Worm (Caenorhabditis elegans): ENCODE data around the gene C30F2.2.
A peak's percentile ranks its signal among the peaks of the same experiment; 100 is the strongest.

The C30F2.2 gene

ce11 chrX:16117176-16117575 is 32.2 kb upstream of the C30F2.2 start:
- TF ChIP-seq snpc-4 (tag; optimal IDR thresholded peaks at IDR 0.05) (no peak), sox-4 (tag; optimal IDR thresholded peaks at IDR 0.05) (no peak), egl-27 (tag; optimal IDR thresholded peaks at IDR 0.05) (no peak), elt-3 (tag; optimal IDR thresholded peaks at IDR 0.05) (no peak), fkh-10 (GFP tag; optimal IDR thresholded peaks at IDR 0.05) (no peak), nhr-12 (tag; optimal IDR thresholded peaks at IDR 0.05) (no peak), blmp-1 (tag; optimal IDR thresholded peaks at IDR 0.05) (no peak), dsc-1 (tag; optimal IDR thresholded peaks at IDR 0.05) (peak; percentile 96), Y116A8C.19 (tag; optimal IDR thresholded peaks at IDR 0.05; ENCODE audit: borderline replicate concordance) (no peak), skn-1 (tag; optimal IDR thresholded peaks at IDR 0.05) (no peak), fkh-4 (tag; optimal IDR thresholded peaks at IDR 0.05; ENCODE audit: borderline replicate concordance) (peak; percentile 78), nhr-28 (tag; optimal IDR thresholded peaks at IDR 0.05) (no peak), nhr-71 (tag; optimal IDR thresholded peaks at IDR 0.05) (peak; percentile 11), ces-1 (GFP tag; optimal IDR thresholded peaks at IDR 0.05) (no peak), isw-1 (GFP tag; IDR thresholded peaks at IDR 0.05) (no peak), dpl-1 (GFP tag; optimal IDR thresholded peaks at IDR 0.05) (no peak), hlh-4 (tag; optimal IDR thresholded peaks at IDR 0.05) (no peak), lin-13 (GFP tag; optimal IDR thresholded peaks at IDR 0.05) (no peak)

ce11 chrX:16116279-16116678 is 31.3 kb upstream of the C30F2.2 start:
- no peak for TF ChIP-seq pag-3 (tag; optimal IDR thresholded peaks at IDR 0.05; ENCODE audit: borderline replicate concordance, insufficient read depth)
- no peak for TF ChIP-seq unc-130 (tag; optimal IDR thresholded peaks at IDR 0.05)
- TF ChIP-seq irx-1 (tag; optimal IDR thresholded peaks at IDR 0.05) = no peak
- TF ChIP-seq tbx-2 (tag; optimal IDR thresholded peaks at IDR 0.05) = peak; percentile 59
- no peak for TF ChIP-seq mab-9 (GFP tag; IDR thresholded peaks at IDR 0.05)
- TF ChIP-seq fkh-10 (GFP tag; optimal IDR thresholded peaks at IDR 0.05) = peak; percentile 41
- no peak for TF ChIP-seq jun-1 (tag; optimal IDR thresholded peaks at IDR 0.05)
- no peak for TF ChIP-seq ceh-8 (GFP tag; optimal IDR thresholded peaks at IDR 0.05)
- TF ChIP-seq zag-1 (tag; optimal IDR thresholded peaks at IDR 0.05) = no peak
- peak in 1 of 2 experiments; percentile 13 for TF ChIP-seq lsy-2 (tag; optimal IDR thresholded peaks at IDR 0.05)
- peak; percentile 31 for TF ChIP-seq ces-1 (GFP tag; optimal IDR thresholded peaks at IDR 0.05)
- no peak for TF ChIP-seq fos-1 (tag; optimal IDR thresholded peaks at IDR 0.05)
- no peak for TF ChIP-seq nhr-20 (tag; optimal IDR thresholded peaks at IDR 0.05)
- no peak for TF ChIP-seq unc-62 (GFP tag; optimal IDR thresholded peaks at IDR 0.05)
- no peak for TF ChIP-seq ets-5 (GFP tag; IDR thresholded peaks at IDR 0.05)
- no peak for TF ChIP-seq ama-1 (optimal IDR thresholded peaks at IDR 0.05)
- TF ChIP-seq mdl-1 (tag; optimal IDR thresholded peaks at IDR 0.05) = no peak
- TF ChIP-seq xbp-1 (tag; optimal IDR thresholded peaks at IDR 0.05) = no peak
- no peak for TF ChIP-seq nhr-11 (tag; optimal IDR thresholded peaks at IDR 0.05)
- no peak for TF ChIP-seq rnt-1 (tag; optimal IDR thresholded peaks at IDR 0.05)
- TF ChIP-seq nhr-28 (tag; optimal IDR thresholded peaks at IDR 0.05) = no peak
- no peak for TF ChIP-seq elt-3 (tag; optimal IDR thresholded peaks at IDR 0.05)
- peak; percentile 23 for TF ChIP-seq nhr-71 (tag; optimal IDR thresholded peaks at IDR 0.05)
- TF ChIP-seq isw-1 (GFP tag; IDR thresholded peaks at IDR 0.05) = no peak
- no peak for TF ChIP-seq aha-1 (tag; optimal IDR thresholded peaks at IDR 0.05)
- peak; percentile 73 for TF ChIP-seq lin-14 (GFP tag; optimal IDR thresholded peaks at IDR 0.05)
- TF ChIP-seq ceh-63 (GFP tag; optimal IDR thresholded peaks at IDR 0.05) = no peak

ce11 chrX:16113996-16114395 is 29.0 kb upstream of the C30F2.2 start:
- no peak for TF ChIP-seq aha-1 (tag; optimal IDR thresholded peaks at IDR 0.05)
- TF ChIP-seq nhr-71 (tag; optimal IDR thresholded peaks at IDR 0.05) = peak; percentile 20
- TF ChIP-seq fkh-4 (tag; optimal IDR thresholded peaks at IDR 0.05; ENCODE audit: borderline replicate concordance) = peak; percentile 29
- TF ChIP-seq ama-1 (optimal IDR thresholded peaks at IDR 0.05) = no peak
- TF ChIP-seq sox-4 (tag; optimal IDR thresholded peaks at IDR 0.05) = no peak
- TF ChIP-seq unc-86 (tag; optimal IDR thresholded peaks at IDR 0.05) = no peak
- TF ChIP-seq lin-15B (tag; optimal IDR thresholded peaks at IDR 0.05) = no peak
- TF ChIP-seq hlh-4 (tag; optimal IDR thresholded peaks at IDR 0.05) = no peak
- peak; percentile 45 for TF ChIP-seq egl-13 (tag; optimal IDR thresholded peaks at IDR 0.05)
- no peak for TF ChIP-seq unc-130 (tag; optimal IDR thresholded peaks at IDR 0.05)
- no peak for TF ChIP-seq nhr-11 (tag; optimal IDR thresholded peaks at IDR 0.05)
- TF ChIP-seq lin-14 (GFP tag; optimal IDR thresholded peaks at IDR 0.05) = peak; percentile 54
- no peak for TF ChIP-seq grh-1 (GFP tag; IDR thresholded peaks at IDR 0.05)
- TF ChIP-seq lsy-2 (tag; optimal IDR thresholded peaks at IDR 0.05) = peak in 1 of 2 experiments; percentile 6
- no peak for TF ChIP-seq blmp-1 (tag; optimal IDR thresholded peaks at IDR 0.05)
- TF ChIP-seq nhr-20 (tag; optimal IDR thresholded peaks at IDR 0.05) = no peak
- no peak for TF ChIP-seq ceh-90 (tag; optimal IDR thresholded peaks at IDR 0.05)
- TF ChIP-seq mep-1 (tag; optimal IDR thresholded peaks at IDR 0.05) = no peak
- no peak for TF ChIP-seq C16A3.4 (tag; optimal IDR thresholded peaks at IDR 0.05)
